Fruit fly (Drosophila melanogaster) whole organism, embryonic: ENCODE results near the gene CG4210.

Experiments
- Aef1 ChIP-seq: fragments of 200-800 bp; sonication (Bioruptor generic); IDR thresholded peaks from 3 replicates; pipeline ENCODE4 v1.3.6; 2022; ENCODE audit warnings: missing biosample characterization, missing genetic modification characterization
- Bgb ChIP-seq: fragments of 200-800 bp; sonication (Bioruptor generic); IDR thresholded peaks from 2 replicates; pipeline ENCODE4 v1.3.6; 2022; ENCODE audit warnings: missing biosample characterization, missing genetic modification characterization; ENCODE audit not compliant: partially characterized antibody
- C15 ChIP-seq: fragments of 200-800 bp; sonication (Bioruptor generic); IDR thresholded peaks from 3 replicates; pipeline ENCODE4 v1.3.6; 2022; ENCODE audit warnings: missing biosample characterization, missing genetic modification characterization
- CG10147 ChIP-seq: fragments of 200-800 bp; sonication (Bioruptor generic); optimal IDR thresholded peaks from 2 replicates; lab custom pipeline; 2019; ENCODE audit warnings: missing biosample characterization, mild to moderate bottlenecking, missing genetic modification characterization, moderate library complexity
- CG10321 ChIP-seq: fragments of 200-800 bp; sonication (Bioruptor generic); IDR thresholded peaks from 2 replicates; pipeline ENCODE4 v1.3.6; 2022; ENCODE audit warnings: missing biosample characterization, missing genetic modification characterization
- CG1233 ChIP-seq: fragments of 200-800 bp; sonication (Bioruptor generic); optimal IDR thresholded peaks from 4 replicates; lab custom pipeline; 2018; ENCODE audit warnings: missing biosample characterization, mild to moderate bottlenecking, missing genetic modification characterization
- CG13424 ChIP-seq: fragments of 200-800 bp; sonication (Bioruptor generic); optimal IDR thresholded peaks from 2 replicates; lab custom pipeline; 2019; ENCODE audit warnings: missing biosample characterization, mild to moderate bottlenecking, missing genetic modification characterization, moderate library complexity
- CG13624 ChIP-seq: fragments of 200-800 bp; sonication (Bioruptor generic); optimal IDR thresholded peaks from 2 replicates; lab custom pipeline; 2016; ENCODE audit warnings: missing biosample characterization, missing genetic modification characterization
- CG14050 ChIP-seq: fragments of 200-800 bp; sonication (Bioruptor generic); IDR thresholded peaks from 3 replicates; pipeline ENCODE4 v1.3.6; 2022; ENCODE audit warnings: missing biosample characterization, missing genetic modification characterization
- CG15073 ChIP-seq: fragments of 200-800 bp; sonication (Bioruptor generic); optimal IDR thresholded peaks from 2 replicates; lab custom pipeline; 2016; ENCODE audit warnings: missing biosample characterization, missing genetic modification characterization
- CG1529 ChIP-seq: fragments of 200-800 bp; sonication (Bioruptor generic); optimal IDR thresholded peaks from 3 replicates; lab custom pipeline; 2018; ENCODE audit warnings: missing biosample characterization, missing genetic modification characterization
- CG15696 ChIP-seq: fragments of 200-800 bp; sonication (Bioruptor generic); optimal IDR thresholded peaks from 2 replicates; lab custom pipeline; 2019; ENCODE audit warnings: missing biosample characterization, mild to moderate bottlenecking, missing genetic modification characterization, moderate library complexity
- CG17612 ChIP-seq: fragments of 200-800 bp; sonication (Bioruptor generic); IDR thresholded peaks from 2 replicates; pipeline ENCODE4 v1.3.6; 2022; ENCODE audit warnings: missing biosample characterization, missing genetic modification characterization
- CG17912 ChIP-seq: fragments of 200-800 bp; sonication (Bioruptor generic); optimal IDR thresholded peaks from 2 replicates; lab custom pipeline; 2018; ENCODE audit warnings: missing biosample characterization, mild to moderate bottlenecking, missing genetic modification characterization
- CG18476 ChIP-seq: fragments of 200-800 bp; sonication (Bioruptor generic); optimal IDR thresholded peaks from 2 replicates; lab custom pipeline; 2016; ENCODE audit warnings: missing biosample characterization, mild to moderate bottlenecking, missing genetic modification characterization
- CG18764 ChIP-seq: fragments of 200-800 bp; sonication (Bioruptor generic); optimal IDR thresholded peaks from 3 replicates; lab custom pipeline; 2016; ENCODE audit warnings: missing biosample characterization, missing genetic modification characterization
- CG2116 ChIP-seq: fragments of 200-800 bp; sonication (Bioruptor generic); optimal IDR thresholded peaks from 3 replicates; lab custom pipeline; 2018; ENCODE audit warnings: missing biosample characterization, mild to moderate bottlenecking, missing genetic modification characterization
- CG2889 ChIP-seq: fragments of 200-800 bp; sonication (Bioruptor generic); IDR thresholded peaks from 3 replicates; pipeline ENCODE4 v1.3.6; 2022; ENCODE audit warnings: missing biosample characterization, missing genetic modification characterization
- CG4424 ChIP-seq: fragments of 200-800 bp; sonication (Bioruptor generic); optimal IDR thresholded peaks from 3 replicates; lab custom pipeline; 2016; ENCODE audit warnings: missing biosample characterization, missing genetic modification characterization
- CG4730 ChIP-seq: fragments of 200-800 bp; sonication (Bioruptor generic); IDR thresholded peaks from 2 replicates; pipeline ENCODE4 v1.3.6; 2022; ENCODE audit warnings: missing biosample characterization, missing genetic modification characterization
- CG9609 ChIP-seq: fragments of 200-800 bp; sonication (Bioruptor generic); optimal IDR thresholded peaks from 3 replicates; lab custom pipeline; 2016; ENCODE audit warnings: missing biosample characterization, missing genetic modification characterization
- CG9797 ChIP-seq: fragments of 200-800 bp; sonication (Bioruptor generic); optimal IDR thresholded peaks from 3 replicates; lab custom pipeline; 2018; ENCODE audit warnings: missing biosample characterization, mild to moderate bottlenecking, missing genetic modification characterization
- CG9876 ChIP-seq: fragments of 200-800 bp; sonication (Bioruptor generic); optimal IDR thresholded peaks from 2 replicates; lab custom pipeline; 2016; ENCODE audit warnings: missing biosample characterization, missing genetic modification characterization
- CG9932 ChIP-seq: fragments of 200-800 bp; sonication (Bioruptor generic); IDR thresholded peaks from 2 replicates; pipeline ENCODE4 v1.3.6; 2022; ENCODE audit warnings: missing biosample characterization, missing genetic modification characterization
- D19B ChIP-seq: fragments of 200-800 bp; sonication (Bioruptor generic); optimal IDR thresholded peaks from 2 replicates; lab custom pipeline; 2017; ENCODE audit warnings: missing biosample characterization, mild to moderate bottlenecking, missing genetic modification characterization
- Elba2 ChIP-seq: fragments of 200-800 bp; sonication (Bioruptor generic); optimal IDR thresholded peaks from 3 replicates; lab custom pipeline; 2016; ENCODE audit warnings: missing biosample characterization, missing genetic modification characterization
- Fer1 ChIP-seq: fragments of 200-800 bp; sonication (Bioruptor generic); optimal IDR thresholded peaks from 2 replicates; lab custom pipeline; 2017; ENCODE audit warnings: missing biosample characterization, mild to moderate bottlenecking, missing genetic modification characterization
- Kr ChIP-seq: fragments of 200-800 bp; sonication (Bioruptor generic); optimal IDR thresholded peaks from 2 replicates; lab custom pipeline; 2017; ENCODE audit warnings: missing biosample characterization, mild to moderate bottlenecking, missing genetic modification characterization
- NFAT ChIP-seq: fragments of 200-800 bp; sonication (Bioruptor generic); IDR thresholded peaks from 2 replicates; pipeline ENCODE4 v1.3.6; 2022; ENCODE audit warnings: missing biosample characterization, missing genetic modification characterization
- PHDP ChIP-seq: fragments of 200-800 bp; sonication (Bioruptor generic); optimal IDR thresholded peaks from 3 replicates; lab custom pipeline; 2018; ENCODE audit warnings: missing biosample characterization, mild to moderate bottlenecking, missing genetic modification characterization, moderate library complexity
- Ssrp ChIP-seq: fragments of 200-800 bp; sonication (Bioruptor generic); optimal IDR thresholded peaks from 2 replicates; lab custom pipeline; 2018; ENCODE audit warnings: missing biosample characterization, mild to moderate bottlenecking, missing genetic modification characterization, moderate library complexity
- TFAM ChIP-seq: fragments of 200-800 bp; sonication (Bioruptor generic); optimal IDR thresholded peaks from 2 replicates; lab custom pipeline; 2017; ENCODE audit warnings: missing biosample characterization, missing genetic modification characterization, inconsistent platforms
- ato ChIP-seq: fragments of 200-800 bp; sonication (Bioruptor generic); IDR thresholded peaks from 2 replicates; pipeline ENCODE4 v1.3.6; 2022; ENCODE audit warnings: missing biosample characterization, missing genetic modification characterization; ENCODE audit not compliant: partially characterized antibody
- bcd ChIP-seq: fragments of 200-800 bp; sonication (Bioruptor generic); optimal IDR thresholded peaks from 2 replicates; lab custom pipeline; 2017; ENCODE audit warnings: missing biosample characterization, mild to moderate bottlenecking, missing genetic modification characterization
- bsh ChIP-seq, 2 experiments: fragments of 200-800 bp; sonication (Bioruptor generic); optimal IDR thresholded peaks; 2 replicates each; lab custom pipeline; 2017 to 2018; ENCODE audit warnings: mild to moderate bottlenecking in 2 of 2, missing biosample characterization in 2 of 2, missing genetic modification characterization in 2 of 2, moderate library complexity in 1 of 2
- corto ChIP-seq: fragments of 200-800 bp; sonication (Bioruptor generic); optimal IDR thresholded peaks from 2 replicates; lab custom pipeline; 2016; ENCODE audit warnings: missing biosample characterization, mild to moderate bottlenecking, missing genetic modification characterization, moderate library complexity
- croc ChIP-seq: fragments of 200-800 bp; sonication (Bioruptor generic); conservative IDR thresholded peaks from 3 replicates; pipeline ENCODE4 v1.3.6; 2022; ENCODE audit warnings: missing biosample characterization, missing genetic modification characterization
- fd3F ChIP-seq: fragments of 200-800 bp; sonication (Bioruptor generic); optimal IDR thresholded peaks from 2 replicates; lab custom pipeline; 2018; ENCODE audit warnings: missing biosample characterization, mild to moderate bottlenecking, missing genetic modification characterization, moderate library complexity
- hbn ChIP-seq: fragments of 200-800 bp; sonication (Bioruptor generic); IDR thresholded peaks from 2 replicates; pipeline ENCODE4 v1.3.6; 2022; ENCODE audit warnings: missing biosample characterization, missing genetic modification characterization; ENCODE audit not compliant: partially characterized antibody
- hkb ChIP-seq, 2 experiments: fragments of 200-800 bp in 1 of 2; fragments of >200 bp in 1 of 2; sonication (Bioruptor generic) in 1 of 2; IDR thresholded peaks in 1 of 2; optimal IDR thresholded peaks in 1 of 2; 2 replicates each; pipeline versions ENCODE4 v1.3.6 to Lab custom; 2017 to 2022; ENCODE audit warnings: missing biosample characterization in 1 of 2, missing genetic modification characterization in 1 of 2
- mam ChIP-seq: fragments of 200-800 bp; sonication (Bioruptor generic); optimal IDR thresholded peaks from 3 replicates; lab custom pipeline; 2016; ENCODE audit warnings: missing biosample characterization, missing genetic modification characterization
- otp ChIP-seq: fragments of 200-800 bp; sonication (Bioruptor generic); IDR thresholded peaks from 3 replicates; pipeline ENCODE4, ENCODE4 v1.3.6; 2022; ENCODE audit warnings: missing biosample characterization, missing genetic modification characterization
- pita ChIP-seq: fragments of 200-800 bp; sonication (Bioruptor generic); optimal IDR thresholded peaks from 2 replicates; lab custom pipeline; 2017; ENCODE audit warnings: missing biosample characterization, mild to moderate bottlenecking, missing genetic modification characterization
- psq ChIP-seq: fragments of 200-800 bp; sonication (Bioruptor generic); optimal IDR thresholded peaks from 2 replicates; lab custom pipeline; 2017; ENCODE audit warnings: missing biosample characterization, missing genetic modification characterization
- rib ChIP-seq: fragments of 200-800 bp; sonication (Bioruptor generic); IDR thresholded peaks from 2 replicates; pipeline ENCODE4 v1.3.6; 2022; ENCODE audit warnings: missing biosample characterization, missing genetic modification characterization
- sna ChIP-seq: fragments of 200-800 bp; sonication (Bioruptor generic); IDR thresholded peaks from 2 replicates; pipeline ENCODE4 v1.3.6; 2022; ENCODE audit warnings: missing biosample characterization, missing genetic modification characterization; ENCODE audit not compliant: partially characterized antibody
- toy ChIP-seq: fragments of 200-800 bp; sonication (Bioruptor generic); IDR thresholded peaks from 2 replicates; pipeline ENCODE4 v1.3.6; 2022; ENCODE audit warnings: missing biosample characterization, missing genetic modification characterization
- usp ChIP-seq: fragments of >200 bp; optimal IDR thresholded peaks from 2 replicates; lab custom pipeline; 2017; ENCODE audit warnings: missing biosample characterization, missing genetic modification characterization

CG4210 gene

DNA sequence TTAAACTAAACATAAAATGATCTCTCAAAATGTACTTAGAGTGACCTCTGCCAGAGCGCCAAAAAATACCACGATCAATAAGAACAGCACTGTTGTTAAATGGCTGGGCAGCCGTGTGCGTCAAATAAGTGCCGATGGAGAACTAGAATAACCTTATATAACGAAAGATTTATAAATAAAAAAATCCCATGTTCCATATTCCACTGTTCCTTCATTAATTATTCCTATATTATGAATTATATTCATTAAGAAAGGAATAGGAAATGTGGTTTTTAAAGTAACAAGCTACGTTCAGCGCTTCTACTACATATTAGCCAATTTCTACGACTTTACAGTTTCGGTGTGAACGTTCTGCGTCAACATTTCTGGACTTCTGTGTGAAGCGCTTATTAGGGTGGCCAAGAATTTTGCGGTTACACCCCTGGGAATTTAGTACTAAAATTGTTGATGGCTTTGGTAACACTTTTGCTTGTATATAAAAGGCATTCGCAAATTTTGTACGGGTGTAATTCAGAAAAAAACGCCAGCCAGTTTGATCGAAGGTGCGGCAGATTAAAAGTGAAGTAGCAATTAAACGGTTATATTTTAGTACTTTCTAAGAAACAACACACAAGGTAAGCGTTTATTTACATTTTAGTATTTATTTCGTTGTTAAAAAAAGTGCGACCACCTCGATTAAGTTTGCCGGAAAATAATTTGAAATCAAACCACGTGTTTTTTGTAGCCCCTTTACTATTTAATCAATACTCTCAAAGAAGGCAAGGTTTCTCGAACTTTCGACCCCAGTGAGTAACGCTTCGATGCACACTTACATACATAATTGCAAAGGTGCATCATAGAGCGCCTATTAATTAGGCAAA is 28.6 kb downstream of the CG4210 start, which contains the start of the genes tefu and Hsc70-4 (continued):
- TF ChIP-seq toy (no peak), CG15696 (tag; lab: Kevin White, UChicago) (peak; percentile 76), otp (peak; percentile 68; the same call in 1 of the 3 replicates), psq (GFP tag; lab: Kevin White, UChicago) (no peak), CG10147 (GFP tag; lab: Kevin White, UChicago) (no peak), Aef1 (GFP tag; lab: Robert Waterston, UW) (peak; percentile 86), CG9797 (GFP tag; lab: Kevin White, UChicago) (peak; percentile 96), sna (GFP tag; lab: Robert Waterston, UW) (no peak), corto (no peak), NFAT (peak; percentile 59), bcd (peak; percentile 85), Kr (no peak), CG9932 (peak; percentile 90), Elba2 (GFP tag; lab: Kevin White, UChicago) (peak; percentile 88), CG1233 (GFP tag; lab: Kevin White, UChicago) (peak; percentile 61), CG2889 (GFP tag; lab: Robert Waterston, UW) (peak; percentile 63; the same call in 1 of the 3 replicates), Ssrp (peak; percentile 73), Bgb (GFP tag; lab: Robert Waterston, UW) (peak; percentile 28; the same call in 1 of the 2 replicates), CG13424 (tag; lab: Kevin White, UChicago) (peak; percentile 73), C15 (GFP tag; lab: Robert Waterston, UW) (peak; percentile 55; the same call in 1 of the 3 replicates), CG10321 (GFP tag; lab: Robert Waterston, UW) (0 out of 2 replicates have a peak, but pooled peaks have one; percentile 49), CG15073 (no peak), usp (no peak), CG9876 (GFP tag; lab: Kevin White, UChicago) (peak; percentile 64), CG9609 (peak; percentile 73), CG17912 (GFP tag; lab: Kevin White, UChicago) (peak; percentile 98), croc (GFP tag; lab: Robert Waterston, UW) (peak; percentile 49; the same call in 2 of the 3 replicates), CG18764 (GFP tag; lab: Kevin White, UChicago) (peak; percentile 67), D19B (GFP tag; lab: Kevin White, UChicago) (peak; percentile 42), CG13624 (GFP tag; lab: Kevin White, UChicago) (peak; percentile 48), hbn (GFP tag; lab: Robert Waterston, UW) (no peak), TFAM (GFP tag; lab: Kevin White, UChicago) (no peak), pita (no peak), hkb (optimal IDR thresholded peaks at IDR 0.05; lab: Kevin White, UChicago) (peak; percentile 91), hkb (GFP tag; IDR thresholded peaks at IDR 0.05; lab: Robert Waterston, UW) (peak; percentile 42), PHDP (tag; lab: Kevin White, UChicago) (peak; percentile 56), fd3F (GFP tag; lab: Kevin White, UChicago) (peak; percentile 33), CG4730 (GFP tag; lab: Robert Waterston, UW) (peak; percentile 63), CG17612 (GFP tag; lab: Robert Waterston, UW) (peak; percentile 69), CG14050 (GFP tag; lab: Robert Waterston, UW) (peak; percentile 53; the same call in 2 of the 3 replicates), CG2116 (GFP tag; lab: Kevin White, UChicago) (peak; percentile 97), mam (GFP tag; lab: Kevin White, UChicago) (peak; percentile 88), CG1529 (no peak), CG18476 (GFP tag; lab: Kevin White, UChicago) (peak; percentile 33), bsh (GFP tag; optimal IDR thresholded peaks at IDR 0.05; lab: Kevin White, UChicago) (no peak), ato (0 out of 2 replicates have a peak, but pooled peaks have one; percentile 17), Fer1 (GFP tag; lab: Kevin White, UChicago) (peak; percentile 22), rib (peak; percentile 81; the same call in 1 of the 2 replicates), CG4424 (peak; percentile 82)
